Fruit fly (Drosophila melanogaster) ovary, adult (tissue): ENCODE results near the gene CG32819.
"Not testable (repeated sequence)": the region's sequence is repeated elsewhere in the genome, so short reads cannot be mapped to it uniquely, and the experiment has no call there.

Experiments
- CG17801 ChIP-seq: fragments of 200-800 bp; optimal IDR thresholded peaks from 2 replicates; lab custom pipeline; 2019; ENCODE audit warnings: missing biosample characterization, mild to moderate bottlenecking, missing genetic modification characterization, moderate library complexity; ENCODE audit not compliant: partially characterized antibody

CG32819 gene

DNA sequence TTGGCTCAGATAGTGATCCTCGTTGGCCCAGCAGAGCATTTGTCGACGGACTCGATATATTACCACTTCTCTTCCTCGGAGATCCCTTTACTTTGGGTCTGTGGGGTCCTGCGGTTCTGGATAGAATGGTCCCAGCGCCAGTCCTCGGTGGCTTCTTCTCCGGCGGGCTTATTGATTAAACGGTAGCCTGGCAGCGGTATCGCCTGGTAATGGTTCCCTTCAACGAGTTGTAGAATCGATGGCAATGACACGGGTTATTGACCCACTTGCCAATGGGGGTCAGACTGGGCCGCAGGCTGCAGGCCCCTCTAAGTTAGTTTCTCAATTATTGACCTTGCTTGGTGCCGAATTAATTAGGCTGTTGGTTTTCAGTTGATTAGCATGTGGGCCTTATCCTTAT lies at the start of gene CG32819:
TSS of gene CG32819 (minus strand) at position 101 of the 400 bp plus-strand sequence.
- TF ChIP-seq CG17801: not testable (repeated sequence)

DNA sequence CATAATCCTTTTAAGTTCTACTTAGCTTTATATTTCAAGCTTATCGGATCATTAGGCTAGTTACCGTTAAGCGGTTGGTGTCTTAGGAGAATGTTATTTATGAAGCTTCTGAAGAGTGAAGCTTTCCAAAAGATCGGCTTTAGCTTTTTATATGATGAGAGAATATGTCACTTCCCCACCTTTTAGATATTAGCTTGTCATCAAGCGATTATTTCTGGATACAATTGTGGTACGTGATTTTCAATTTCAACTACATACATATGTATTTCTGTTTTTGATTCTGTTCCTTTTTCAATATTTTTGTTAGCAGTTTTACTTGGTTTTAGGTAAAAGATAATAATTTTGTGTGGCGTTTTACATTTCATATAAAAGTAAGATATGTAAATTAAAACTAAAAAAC lies 11.9 kb upstream of the CG32819 start:
- TF ChIP-seq CG17801: no peak

DNA sequence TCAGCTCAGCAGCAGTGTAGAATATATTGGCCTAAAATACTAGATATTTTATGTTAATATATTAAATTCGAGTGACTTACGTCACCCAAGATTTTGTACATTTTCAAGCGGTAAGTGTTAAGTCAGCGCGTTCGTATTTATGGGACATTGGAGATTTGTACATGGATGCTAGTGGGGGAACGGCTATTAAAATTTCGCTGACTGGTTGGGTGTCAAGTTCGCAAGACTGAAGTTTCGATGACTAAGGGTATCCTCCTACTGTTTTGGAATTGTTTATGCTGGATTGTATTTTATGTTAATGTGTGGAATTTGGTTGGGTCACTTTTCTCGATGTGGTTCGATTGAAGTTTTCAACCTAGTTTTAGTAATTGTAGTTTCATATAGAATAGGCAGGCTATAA lies 11.3 kb upstream of the CG32819 start:
- TF ChIP-seq CG17801: no peak

DNA sequence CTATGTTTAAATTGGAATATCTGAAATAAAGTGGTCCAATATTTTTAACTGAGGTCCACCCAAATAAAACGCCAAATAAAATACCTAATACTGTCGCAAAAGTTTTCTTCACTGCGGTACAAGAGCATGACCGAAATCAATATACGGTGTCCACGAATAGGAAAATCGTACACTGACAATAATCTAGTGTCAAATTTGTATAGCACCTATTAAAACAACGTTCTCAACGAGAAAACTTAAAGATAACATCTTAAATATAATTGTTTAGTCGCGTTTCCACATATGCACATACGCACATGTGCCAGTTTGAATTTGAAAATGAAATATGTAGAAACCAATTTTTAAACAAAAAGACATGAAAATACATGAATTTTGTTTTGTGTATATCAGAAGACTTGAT lies 10.5 kb upstream of the CG32819 start:
- peak; percentile 84 for TF ChIP-seq CG17801

DNA sequence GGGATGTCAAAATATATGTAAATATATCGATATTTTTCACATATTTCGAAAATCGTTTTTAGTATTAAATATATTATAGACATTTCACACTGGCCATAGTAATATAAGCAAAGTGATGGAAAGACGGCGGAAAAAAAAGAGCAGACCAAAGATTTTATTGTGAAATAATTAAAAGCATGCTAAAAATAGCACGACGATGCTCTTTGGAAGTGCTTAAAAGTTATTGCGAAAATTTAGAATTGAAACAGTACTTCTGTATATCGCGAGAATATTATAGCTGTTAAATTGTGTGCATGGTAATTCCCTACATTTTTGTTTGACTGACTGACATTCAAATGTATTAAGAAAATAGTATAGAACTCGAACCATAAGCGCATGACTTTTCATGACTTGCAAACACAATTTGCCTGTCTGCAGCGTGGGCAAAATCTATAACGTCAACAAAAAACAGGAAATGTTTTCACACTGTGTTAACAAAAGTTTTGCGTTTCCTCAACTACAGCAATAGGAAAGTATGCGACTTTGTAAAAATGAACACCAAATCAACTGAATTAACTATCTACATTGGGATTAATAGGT lies 9.3 kb upstream of the CG32819 start:
- TF ChIP-seq CG17801: no peak

DNA sequence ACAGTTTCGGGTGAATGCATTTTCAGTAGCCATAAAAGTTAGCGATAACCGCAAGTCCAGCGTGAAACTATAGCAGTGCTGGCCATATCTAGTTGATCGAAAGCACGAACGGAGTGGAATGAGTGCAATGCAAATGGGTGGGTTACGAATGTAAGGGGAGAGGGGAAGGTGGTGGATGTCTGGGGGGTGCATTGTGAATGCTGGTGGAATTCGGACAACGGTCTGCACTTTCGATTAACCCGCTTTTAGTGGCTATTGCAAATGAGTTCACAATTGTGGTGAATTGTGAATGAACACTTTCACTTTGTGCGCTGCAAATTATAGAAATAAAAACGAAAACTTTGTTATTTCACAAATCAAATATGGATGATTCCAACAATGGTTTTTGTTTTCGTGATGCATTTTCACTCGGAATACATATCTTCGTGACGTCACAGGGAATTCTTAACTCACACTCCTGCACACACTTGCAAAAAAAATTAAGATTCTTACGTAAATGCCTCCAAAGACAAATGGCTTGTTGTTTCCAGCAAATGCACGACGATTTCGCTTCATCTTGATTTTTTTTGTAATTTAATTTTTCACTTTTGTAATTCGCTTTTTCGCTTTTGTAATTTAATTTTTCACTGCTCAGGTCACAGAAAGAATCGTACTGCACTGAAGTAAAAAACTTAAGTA lies 8.7 kb upstream of the CG32819 start, which contains the start of gene DIP1:
TSS of gene DIP1 (minus strand) at position 667 of the 678 bp plus-strand sequence.
- TF ChIP-seq CG17801: peak; percentile 36

DNA sequence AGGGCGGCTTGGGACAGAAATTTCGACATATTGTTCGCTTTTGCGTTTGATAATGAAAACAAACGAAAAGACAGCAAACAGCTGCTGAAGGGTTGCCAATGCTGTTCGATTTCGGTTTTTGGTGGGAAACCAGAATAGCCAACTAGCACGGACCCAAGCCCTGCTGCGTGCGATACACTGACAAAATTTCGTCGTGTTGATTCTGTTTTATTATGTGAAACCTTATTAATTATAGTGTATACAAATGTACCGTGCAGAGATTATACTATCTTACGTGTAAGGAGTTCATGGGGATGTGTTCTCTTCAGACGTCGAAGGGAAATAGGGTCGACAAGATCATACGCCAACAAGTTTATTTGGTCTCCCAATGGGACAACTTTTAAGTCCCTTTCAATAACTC lies 2.7 kb upstream of the CG32819 start, which contains the start of gene CG32500:
TSS of gene CG32500 (minus strand) at position 110 of the 400 bp plus-strand sequence.
- TF ChIP-seq CG17801: not testable (repeated sequence)

DNA sequence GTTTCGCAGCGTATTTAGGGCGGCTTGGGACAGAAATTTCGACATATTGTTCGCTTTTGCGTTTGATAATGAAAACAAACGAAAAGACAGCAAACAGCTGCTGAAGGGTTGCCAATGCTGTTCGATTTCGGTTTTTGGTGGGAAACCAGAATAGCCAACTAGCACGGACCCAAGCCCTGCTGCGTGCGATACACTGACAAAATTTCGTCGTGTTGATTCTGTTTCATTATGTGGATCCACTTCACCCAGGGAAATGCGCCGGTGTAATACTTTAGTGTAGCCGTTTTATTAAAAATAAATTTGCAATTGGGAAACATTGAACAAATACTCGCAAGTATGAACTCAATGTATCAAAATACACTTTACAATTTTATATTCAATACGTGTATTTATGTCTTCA lies 3.4 kb downstream of the CG32819 start, which contains the start of gene CG32857:
TSS of gene CG32857 (minus strand) at position 101 of the 400 bp plus-strand sequence.
- TF ChIP-seq CG17801: not testable (repeated sequence)

DNA sequence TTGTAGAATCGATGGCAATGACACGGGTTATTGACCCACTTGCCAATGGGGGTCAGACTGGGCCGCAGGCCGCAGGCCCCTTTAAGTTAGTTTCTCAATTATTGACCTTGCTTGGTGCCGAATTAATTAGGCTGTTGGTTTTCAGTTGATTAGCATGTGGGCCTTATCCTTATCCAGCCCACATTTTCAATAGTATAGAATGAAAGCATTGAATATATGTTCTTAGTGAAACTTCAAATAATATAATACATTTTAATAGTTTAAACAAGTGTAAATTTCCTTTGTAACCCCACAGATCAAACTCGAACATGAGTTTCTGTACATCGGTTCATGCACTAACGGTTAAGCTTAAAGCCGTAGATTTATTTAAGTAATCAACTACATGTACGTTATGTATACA lies 5.8 kb downstream of the CG32819 start, which contains the start of gene CG32820:
TSS of gene CG32820 (minus strand) at position 101 of the 400 bp plus-strand sequence.
- not testable (repeated sequence) for TF ChIP-seq CG17801

DNA sequence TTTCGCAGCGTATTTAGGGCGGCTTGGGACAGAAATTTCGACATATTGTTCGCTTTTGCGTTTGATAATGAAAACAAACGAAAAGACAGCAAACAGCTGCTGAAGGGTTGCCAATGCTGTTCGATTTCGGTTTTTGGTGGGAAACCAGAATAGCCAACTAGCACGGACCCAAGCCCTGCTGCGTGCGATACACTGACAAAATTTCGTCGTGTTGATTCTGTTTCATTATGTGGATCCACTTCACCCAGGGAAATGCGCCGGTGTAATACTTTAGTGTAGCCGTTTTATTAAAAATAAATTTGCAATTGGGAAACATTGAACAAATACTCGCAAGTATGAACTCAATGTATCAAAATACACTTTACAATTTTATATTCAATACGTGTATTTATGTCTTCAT lies 9.5 kb downstream of the CG32819 start, which contains the start of gene CG33502:
TSS of gene CG33502 (minus strand) at position 101 of the 400 bp plus-strand sequence.
- TF ChIP-seq CG17801: not testable (repeated sequence)

DNA sequence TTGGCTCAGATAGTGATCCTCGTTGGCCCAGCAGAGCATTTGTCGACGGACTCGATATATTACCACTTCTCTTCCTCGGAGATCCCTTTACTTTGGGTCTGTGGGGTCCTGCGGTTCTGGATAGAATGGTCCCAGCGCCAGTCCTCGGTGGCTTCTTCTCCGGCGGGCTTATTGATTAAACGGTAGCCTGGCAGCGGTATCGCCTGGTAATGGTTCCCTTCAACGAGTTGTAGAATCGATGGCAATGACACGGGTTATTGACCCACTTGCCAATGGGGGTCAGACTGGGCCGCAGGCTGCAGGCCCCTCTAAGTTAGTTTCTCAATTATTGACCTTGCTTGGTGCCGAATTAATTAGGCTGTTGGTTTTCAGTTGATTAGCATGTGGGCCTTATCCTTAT lies 12.1 kb downstream of the CG32819 start, which contains the start of gene CG17450:
TSS of gene CG17450 (minus strand) at position 101 of the 400 bp plus-strand sequence.
- TF ChIP-seq CG17801: not testable (repeated sequence)

DNA sequence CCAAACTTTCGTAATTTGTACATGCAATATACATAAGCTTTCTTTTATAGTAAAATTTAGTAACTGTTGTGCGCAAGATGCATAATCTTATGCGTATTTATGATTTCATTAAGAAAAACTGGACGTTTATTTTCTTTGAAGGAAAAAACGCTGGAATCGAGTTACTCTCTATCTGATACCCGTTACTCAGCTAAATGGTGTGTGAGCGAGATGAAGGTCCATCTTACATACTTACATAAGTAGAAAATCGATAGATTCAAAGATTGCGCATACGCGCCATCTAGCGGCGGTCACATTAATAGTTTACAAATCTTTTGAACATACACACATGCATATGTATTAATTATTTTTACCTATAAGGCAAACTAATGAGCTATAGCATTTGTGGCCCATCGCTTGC lies 15.4 kb downstream of the CG32819 start:
- TF ChIP-seq CG17801: no peak

DNA sequence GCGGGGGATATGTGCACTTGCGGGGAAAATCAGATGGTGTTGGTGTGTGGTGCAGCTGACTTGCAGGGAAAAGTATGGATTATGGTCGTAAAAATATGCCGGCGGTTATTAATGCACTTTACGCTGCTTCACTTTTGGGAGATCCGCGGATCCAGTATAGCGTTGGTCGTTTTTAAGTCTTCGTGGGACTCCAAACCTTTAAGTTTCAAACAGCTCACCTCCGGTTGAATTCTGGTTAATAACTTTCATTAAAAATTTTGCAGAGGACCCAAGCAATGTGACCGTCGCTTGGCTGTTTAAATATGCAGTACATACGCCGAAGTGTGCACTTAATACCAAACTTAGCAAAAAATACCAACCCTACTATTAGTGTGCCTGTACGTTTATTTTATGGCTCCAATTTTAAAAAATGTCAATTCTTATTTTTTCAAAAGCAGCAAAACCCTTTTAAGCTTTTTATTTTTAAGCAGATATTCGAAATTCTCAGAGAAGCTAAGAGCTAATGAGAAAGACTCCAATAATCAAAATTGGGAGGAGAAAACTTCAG lies 15.9 kb downstream of the CG32819 start, which contains the start of gene GCS2alpha:
TSS of gene GCS2alpha (minus strand) at position 309 of the 547 bp plus-strand sequence.
- no peak for TF ChIP-seq CG17801

DNA sequence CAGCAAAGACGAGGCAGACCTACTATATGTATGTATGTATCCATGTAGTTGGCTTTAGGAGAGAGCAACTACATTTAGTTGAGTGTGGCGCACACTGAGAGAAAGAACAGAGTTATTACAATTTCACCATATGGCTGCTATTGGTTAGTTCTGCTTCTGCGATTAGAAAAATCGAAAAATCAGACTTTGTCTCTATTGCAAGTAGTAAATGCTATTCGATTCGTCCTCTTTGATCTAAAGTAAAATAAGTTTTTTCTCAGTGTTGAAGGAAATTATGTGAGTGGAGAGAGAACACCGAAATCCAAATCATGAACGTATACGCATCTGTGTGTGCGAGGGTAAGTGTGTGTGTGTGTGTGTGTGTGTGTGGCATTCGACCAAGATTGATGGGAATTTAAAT lies 27.0 kb downstream of the CG32819 start:
- peak; percentile 24 for TF ChIP-seq CG17801

DNA sequence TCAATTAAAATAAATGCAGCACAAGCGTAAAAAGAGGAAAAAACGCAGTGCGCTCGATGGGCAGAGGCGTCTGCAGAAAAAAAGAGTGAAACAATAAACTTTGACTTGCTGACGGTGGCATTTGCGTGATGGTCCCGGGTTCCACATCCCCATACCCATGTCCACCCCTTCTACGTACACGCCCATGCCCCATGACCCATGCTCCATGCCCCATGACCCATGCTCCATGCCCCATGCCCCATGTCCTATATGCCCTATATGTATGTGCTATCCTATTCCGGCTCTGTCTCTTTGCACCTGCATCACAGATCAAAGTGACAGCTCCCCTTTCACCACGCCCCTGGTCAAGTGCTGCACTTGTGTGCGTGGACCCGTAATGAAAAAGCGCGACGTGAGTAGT lies 28.9 kb downstream of the CG32819 start:
- TF ChIP-seq CG17801: peak; percentile 62

DNA sequence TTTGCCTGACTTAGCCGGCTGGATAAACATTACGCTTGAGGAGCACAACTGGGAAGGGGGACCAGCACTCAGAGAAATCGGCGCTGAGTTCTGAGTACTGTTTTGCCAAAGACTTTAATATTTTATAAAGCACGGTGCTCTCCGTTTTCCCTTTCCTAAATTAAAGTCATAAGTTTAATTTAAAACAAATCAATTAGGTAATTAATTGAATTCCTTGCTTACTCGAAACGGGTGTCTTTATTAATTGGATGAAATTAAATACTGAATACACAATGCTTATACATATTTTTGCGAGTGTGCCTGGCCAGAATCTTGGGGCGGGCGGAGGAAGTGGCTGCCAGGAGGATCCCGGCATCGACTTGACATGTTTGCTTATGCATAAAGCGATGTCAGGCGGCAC lies 31.0 kb downstream of the CG32819 start:
- no peak for TF ChIP-seq CG17801

DNA sequence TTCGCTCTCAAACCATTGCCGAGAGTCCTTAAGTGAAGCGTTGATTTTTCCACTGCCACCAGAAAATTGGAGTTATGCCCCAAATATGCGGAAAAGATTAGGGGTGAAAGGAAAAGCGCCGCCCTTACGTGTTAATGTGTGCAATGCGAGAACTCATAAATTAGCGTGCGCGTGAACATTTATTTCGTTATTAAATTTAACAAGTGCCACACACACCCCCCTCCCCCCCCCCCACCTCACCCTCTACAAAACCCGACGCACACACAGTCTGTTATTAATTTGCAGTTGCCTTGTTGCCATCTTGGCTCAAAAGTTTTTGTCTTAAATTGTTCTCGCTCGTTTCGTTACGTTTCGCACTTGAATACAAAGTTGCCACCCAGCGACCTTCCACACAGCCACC lies 32.9 kb downstream of the CG32819 start:
- TF ChIP-seq CG17801: no peak
